1 fruit fly cellular context compared by ENCODE assay signal in the genomic region with DNA sequence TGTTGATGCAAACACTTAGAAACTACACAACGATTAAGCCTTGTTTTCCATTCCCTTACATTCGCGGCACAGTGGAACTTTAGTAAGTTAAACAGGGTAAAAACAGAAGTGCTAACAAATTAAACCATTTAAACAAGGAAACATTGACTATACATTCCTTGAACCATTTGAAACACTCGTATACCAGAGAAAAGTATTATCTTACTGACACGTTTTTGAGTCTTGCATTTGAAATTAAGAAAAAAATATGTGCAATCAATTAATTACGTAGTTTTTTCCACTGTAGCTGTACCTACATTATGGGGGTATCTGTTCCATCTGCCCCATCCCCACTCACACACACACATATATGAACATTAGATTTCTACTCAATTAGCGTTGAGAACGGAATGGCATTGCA.
TF ChIP-seq lines count a peak whose summit lies in the region.

No protein-coding gene starts in this region.

TF ChIP-seq in whole organism, embryonic, 481 proteins besides CTCF, POLR2A, EP300 and RAD21 (continued from another document and continues in another):
- TF ChIP-seq Max (GFP tag; optimal IDR thresholded peaks at IDR 0.05; lab: Kevin White, UChicago) (no peak), CG17361 (GFP tag; IDR thresholded peaks at IDR 0.05; lab: Robert Waterston, UW) (no peak), kah (GFP tag; optimal IDR thresholded peaks at IDR 0.05; lab: Kevin White, UChicago) (no peak), Atf3 (GFP tag; optimal IDR thresholded peaks at IDR 0.05; lab: Kevin White, UChicago) (no peak), Sry-β (GFP tag; optimal IDR thresholded peaks at IDR 0.05; lab: Kevin White, UChicago) (no peak), CG14014 (GFP tag; IDR thresholded peaks at IDR 0.05; lab: Robert Waterston, UW) (no peak), CG12744 (GFP tag; optimal IDR thresholded peaks at IDR 0.05; lab: Kevin White, UChicago) (no peak), Mes4 (GFP tag; optimal IDR thresholded peaks at IDR 0.05; lab: Kevin White, UChicago) (no peak), CG9215 (GFP tag; IDR thresholded peaks at IDR 0.05; lab: Robert Waterston, UW) (no peak), CG32772 (GFP tag; IDR thresholded peaks at IDR 0.05; lab: Robert Waterston, UW) (no peak), CG2120 (GFP tag; optimal IDR thresholded peaks at IDR 0.05; lab: Kevin White, UChicago) (peak; percentile 32), row (GFP tag; IDR thresholded peaks at IDR 0.05; lab: Robert Waterston, UW) (peak; percentile 75), CG10565 (GFP tag; optimal IDR thresholded peaks at IDR 0.05; lab: Kevin White, UChicago) (no peak), Poxn (GFP tag; IDR thresholded peaks at IDR 0.05; lab: Robert Waterston, UW) (no peak), CG14710 (tag; optimal IDR thresholded peaks at IDR 0.05; lab: Kevin White, UChicago) (no peak), sqz (GFP tag; optimal IDR thresholded peaks at IDR 0.05; lab: Kevin White, UChicago) (no peak), oc (tag; optimal IDR thresholded peaks at IDR 0.05; lab: Kevin White, UChicago) (no peak), CG11085 (GFP tag; IDR thresholded peaks at IDR 0.05; lab: Robert Waterston, UW) (no peak), vvl (GFP tag; IDR thresholded peaks at IDR 0.05; lab: Robert Waterston, UW) (peak; percentile 13; the same call in 1 of the 2 replicates), dysf (GFP tag; IDR thresholded peaks at IDR 0.05; lab: Robert Waterston, UW) (no peak), NK7.1 (GFP tag; optimal IDR thresholded peaks at IDR 0.05; lab: Kevin White, UChicago) (no peak), schlank (tag; optimal IDR thresholded peaks at IDR 0.05; lab: Kevin White, UChicago) (no peak), Dref (GFP tag; IDR thresholded peaks at IDR 0.05; lab: Robert Waterston, UW) (no peak), CG30431 (GFP tag; optimal IDR thresholded peaks at IDR 0.05; lab: Kevin White, UChicago) (no peak), CG10366 (GFP tag; IDR thresholded peaks at IDR 0.05; lab: Robert Waterston, UW) (no peak), CG30403 (GFP tag; optimal IDR thresholded peaks at IDR 0.05; lab: Kevin White, UChicago) (peak; percentile 4), Lhr (GFP tag; optimal IDR thresholded peaks at IDR 0.05; lab: Kevin White, UChicago) (no peak), eyg (GFP tag; optimal IDR thresholded peaks at IDR 0.05; lab: Kevin White, UChicago) (no peak), CG14965 (GFP tag; optimal IDR thresholded peaks at IDR 0.05; lab: Kevin White, UChicago; ENCODE audit: borderline replicate concordance) (no peak), CG12391 (tag; optimal IDR thresholded peaks at IDR 0.05; lab: Kevin White, UChicago) (peak; percentile 25), Aef1 (GFP tag; IDR thresholded peaks at IDR 0.05; lab: Robert Waterston, UW) (no peak), D19B (GFP tag; optimal IDR thresholded peaks at IDR 0.05; lab: Kevin White, UChicago) (no peak), CG18599 (GFP tag; optimal IDR thresholded peaks at IDR 0.05; lab: Kevin White, UChicago) (peak; percentile 40), CG18262 (tag; optimal IDR thresholded peaks at IDR 0.05; lab: Kevin White, UChicago) (peak; percentile 5), CG7556 (GFP tag; optimal IDR thresholded peaks at IDR 0.05; lab: Kevin White, UChicago) (no peak), CG17912 (GFP tag; optimal IDR thresholded peaks at IDR 0.05; lab: Kevin White, UChicago) (no peak), CG3281 (GFP tag; optimal IDR thresholded peaks at IDR 0.05; lab: Kevin White, UChicago) (peak; percentile 23), CG12659 (GFP tag; optimal IDR thresholded peaks at IDR 0.05; lab: Kevin White, UChicago) (peak; percentile 6), CG1792 (GFP tag; optimal IDR thresholded peaks at IDR 0.05; lab: Kevin White, UChicago) (no peak), dimm (GFP tag; IDR thresholded peaks at IDR 0.05; lab: Robert Waterston, UW) (no peak), Doc3 (GFP tag; IDR thresholded peaks at IDR 0.05; lab: Robert Waterston, UW; ENCODE audit: partially characterized antibody) (no peak), cas (GFP tag; IDR thresholded peaks at IDR 0.05; lab: Robert Waterston, UW) (no peak), sd (tag; optimal IDR thresholded peaks at IDR 0.05; lab: Kevin White, UChicago) (no peak), CG18764 (GFP tag; optimal IDR thresholded peaks at IDR 0.05; lab: Kevin White, UChicago) (no peak), Dad (GFP tag; optimal IDR thresholded peaks at IDR 0.05; lab: Kevin White, UChicago) (no peak), Trl (optimal IDR thresholded peaks at IDR 0.05; lab: Kevin White, UChicago) (no peak), Trl (GFP tag; optimal IDR thresholded peaks at IDR 0.05; lab: Kevin White, UChicago) (no peak), HLH54F (GFP tag; optimal IDR thresholded peaks at IDR 0.05; lab: Kevin White, UChicago) (no peak), CG3726 (GFP tag; IDR thresholded peaks at IDR 0.05; lab: Robert Waterston, UW) (no peak), CG9797 (GFP tag; optimal IDR thresholded peaks at IDR 0.05; lab: Kevin White, UChicago) (no peak), sna (GFP tag; IDR thresholded peaks at IDR 0.05; lab: Robert Waterston, UW; ENCODE audit: partially characterized antibody) (no peak), tin (GFP tag; optimal IDR thresholded peaks at IDR 0.05; lab: Kevin White, UChicago) (no peak), Hr51 (GFP tag; optimal IDR thresholded peaks at IDR 0.05; lab: Kevin White, UChicago) (peak in 1 of 2 experiments; percentile 14), croc (GFP tag; conservative IDR thresholded peaks at IDR 0.05; lab: Robert Waterston, UW) (no peak), Ptx1 (GFP tag; IDR thresholded peaks at IDR 0.05; lab: Robert Waterston, UW) (no peak), nom (GFP tag; optimal IDR thresholded peaks at IDR 0.05; lab: Kevin White, UChicago) (no peak), Bdp1 (GFP tag; optimal IDR thresholded peaks at IDR 0.05; lab: Kevin White, UChicago) (no peak), nerfin-1 (tag; optimal IDR thresholded peaks at IDR 0.05; lab: Kevin White, UChicago) (peak; percentile 25), chm (GFP tag; IDR thresholded peaks at IDR 0.05; lab: Robert Waterston, UW) (no peak), bcd (GFP tag; optimal IDR thresholded peaks at IDR 0.05; lab: Kevin White, UChicago) (no peak), pan (optimal IDR thresholded peaks at IDR 0.05; lab: Kevin White, UChicago) (no peak), pan (GFP tag; optimal IDR thresholded peaks at IDR 0.05 in 1 of 2, IDR thresholded peaks at IDR 0.05 in 1 of 2) (no peak), Sin3A (optimal IDR thresholded peaks at IDR 0.05; lab: Kevin White, UChicago) (no peak), ERR (GFP tag; optimal IDR thresholded peaks at IDR 0.05; lab: Kevin White, UChicago) (peak; percentile 0), en (GFP tag; optimal IDR thresholded peaks at IDR 0.05; lab: Kevin White, UChicago) (no peak), CG1529 (GFP tag; optimal IDR thresholded peaks at IDR 0.05; lab: Kevin White, UChicago) (no peak), ftz-f1 (GFP tag; optimal IDR thresholded peaks at IDR 0.05; lab: Kevin White, UChicago) (no peak), jigr1 (GFP tag; IDR thresholded peaks at IDR 0.05; lab: Robert Waterston, UW) (no peak), Dip3 (GFP tag; optimal IDR thresholded peaks at IDR 0.05; lab: Kevin White, UChicago) (no peak), Gug (GFP tag; IDR thresholded peaks at IDR 0.05; lab: Robert Waterston, UW) (no peak), CG16863 (GFP tag; optimal IDR thresholded peaks at IDR 0.05; lab: Kevin White, UChicago) (no peak), Hr39 (optimal IDR thresholded peaks at IDR 0.05; lab: Kevin White, UChicago) (no peak), CG15269 (tag; optimal IDR thresholded peaks at IDR 0.05; lab: Kevin White, UChicago) (peak; percentile 12), ap (GFP tag; IDR thresholded peaks at IDR 0.05; lab: Robert Waterston, UW) (no peak), CG12236 (GFP tag; optimal IDR thresholded peaks at IDR 0.05; lab: Kevin White, UChicago) (no peak), pros (GFP tag; optimal IDR thresholded peaks at IDR 0.05; lab: Kevin White, UChicago) (no peak), br (optimal IDR thresholded peaks at IDR 0.05; lab: Kevin White, UChicago) (no peak), CG12071 (GFP tag; optimal IDR thresholded peaks at IDR 0.05; lab: Kevin White, UChicago) (no peak), chif (GFP tag; optimal IDR thresholded peaks at IDR 0.05; lab: Kevin White, UChicago) (no peak), mam (GFP tag; optimal IDR thresholded peaks at IDR 0.05; lab: Kevin White, UChicago) (no peak), amos (GFP tag; IDR thresholded peaks at IDR 0.05; lab: Robert Waterston, UW; ENCODE audit: partially characterized antibody) (no peak), CG17829 (tag; optimal IDR thresholded peaks at IDR 0.05; lab: Kevin White, UChicago) (no peak), Hmx (GFP tag; optimal IDR thresholded peaks at IDR 0.05; lab: Kevin White, UChicago) (no peak), pho (GFP tag; optimal IDR thresholded peaks at IDR 0.05; lab: Kevin White, UChicago) (no peak), Side (GFP tag; optimal IDR thresholded peaks at IDR 0.05; lab: Kevin White, UChicago) (no peak), Spps (tag; optimal IDR thresholded peaks at IDR 0.05; lab: Kevin White, UChicago) (no peak), CG12104 (GFP tag; optimal IDR thresholded peaks at IDR 0.05; lab: Kevin White, UChicago) (no peak), CG17802 (tag; optimal IDR thresholded peaks at IDR 0.05; lab: Kevin White, UChicago) (no peak), emc (GFP tag; optimal IDR thresholded peaks at IDR 0.05; lab: Kevin White, UChicago) (no peak), pnt (GFP tag; optimal IDR thresholded peaks at IDR 0.05; lab: Kevin White, UChicago) (no peak), al (GFP tag; IDR thresholded peaks at IDR 0.05; lab: Robert Waterston, UW) (no peak), CG8924 (tag; optimal IDR thresholded peaks at IDR 0.05; lab: Kevin White, UChicago) (peak; percentile 7), CG33557 (GFP tag; optimal IDR thresholded peaks at IDR 0.05; lab: Kevin White, UChicago) (no peak), Lpt (GFP tag; optimal IDR thresholded peaks at IDR 0.05; lab: Kevin White, UChicago) (no peak), zfh2 (GFP tag; optimal IDR thresholded peaks at IDR 0.05; lab: Kevin White, UChicago) (no peak), Six4 (GFP tag; optimal IDR thresholded peaks at IDR 0.05; lab: Kevin White, UChicago) (no peak), CG6272 (GFP tag; IDR thresholded peaks at IDR 0.05; lab: Robert Waterston, UW) (no peak), esg (GFP tag; conservative IDR thresholded peaks at IDR 0.05; lab: Robert Waterston, UW) (no peak), CG8089 (GFP tag; optimal IDR thresholded peaks at IDR 0.05; lab: Kevin White, UChicago) (no peak), CG6175 (GFP tag; IDR thresholded peaks at IDR 0.05; lab: Robert Waterston, UW) (no peak), Scr (GFP tag; IDR thresholded peaks at IDR 0.05; lab: Robert Waterston, UW; ENCODE audit: partially characterized antibody) (no peak), Asciz (GFP tag; optimal IDR thresholded peaks at IDR 0.05; lab: Kevin White, UChicago) (no peak), Eip74EF (GFP tag; optimal IDR thresholded peaks at IDR 0.05; lab: Kevin White, UChicago) (no peak), Abd-B (GFP tag; optimal IDR thresholded peaks at IDR 0.05; lab: Kevin White, UChicago) (no peak), inv (GFP tag; IDR thresholded peaks at IDR 0.05; lab: Robert Waterston, UW; ENCODE audit: partially characterized antibody) (no peak), HLH3B (GFP tag; IDR thresholded peaks at IDR 0.05; lab: Robert Waterston, UW) (no peak), kni (GFP tag; optimal IDR thresholded peaks at IDR 0.05; lab: Kevin White, UChicago) (no peak), CG31365 (tag; optimal IDR thresholded peaks at IDR 0.05; lab: Kevin White, UChicago) (no peak), Nf-YC (tag; optimal IDR thresholded peaks at IDR 0.05; lab: Kevin White, UChicago) (no peak), CG15479 (GFP tag; optimal IDR thresholded peaks at IDR 0.05; lab: Kevin White, UChicago) (no peak), Atf-2 (GFP tag; optimal IDR thresholded peaks at IDR 0.05; lab: Kevin White, UChicago) (no peak), Sox100B (GFP tag; optimal IDR thresholded peaks at IDR 0.05; lab: Kevin White, UChicago) (peak; percentile 4), rib (GFP tag; IDR thresholded peaks at IDR 0.05; lab: Robert Waterston, UW) (no peak), ato (GFP tag; IDR thresholded peaks at IDR 0.05; lab: Robert Waterston, UW; ENCODE audit: partially characterized antibody) (no peak), dmrt99B (tag; optimal IDR thresholded peaks at IDR 0.05; lab: Kevin White, UChicago) (peak; percentile 18), bsh (GFP tag; optimal IDR thresholded peaks at IDR 0.05; lab: Kevin White, UChicago) (peak in 1 of 2 experiments; percentile 33), sug (tag; optimal IDR thresholded peaks at IDR 0.05; lab: Kevin White, UChicago) (peak; percentile 11), zf30C (GFP tag; optimal IDR thresholded peaks at IDR 0.05; lab: Kevin White, UChicago) (no peak), tap (tag; optimal IDR thresholded peaks at IDR 0.05; lab: Kevin White, UChicago) (no peak), Hand (GFP tag; optimal IDR thresholded peaks at IDR 0.05; lab: Kevin White, UChicago) (no peak), aop (GFP tag; IDR thresholded peaks at IDR 0.05; lab: Robert Waterston, UW) (no peak), CG3407 (GFP tag; optimal IDR thresholded peaks at IDR 0.05; lab: Kevin White, UChicago) (no peak), ac (GFP tag; optimal IDR thresholded peaks at IDR 0.05; lab: Kevin White, UChicago) (no peak), bab2 (GFP tag; optimal IDR thresholded peaks at IDR 0.05; lab: Kevin White, UChicago) (no peak), CG11560 (tag; IDR thresholded peaks at IDR 0.05; lab: Robert Waterston, UW) (no peak), dati (GFP tag; IDR thresholded peaks at IDR 0.05; lab: Robert Waterston, UW) (no peak), CG3995 (GFP tag; optimal IDR thresholded peaks at IDR 0.05; lab: Kevin White, UChicago) (no peak), CG3847 (GFP tag; IDR thresholded peaks at IDR 0.05; lab: Robert Waterston, UW) (no peak), Kr (GFP tag; optimal IDR thresholded peaks at IDR 0.05; lab: Kevin White, UChicago) (no peak), ind (GFP tag; optimal IDR thresholded peaks at IDR 0.05; lab: Kevin White, UChicago) (no peak), CG4854 (GFP tag; optimal IDR thresholded peaks at IDR 0.05; lab: Kevin White, UChicago) (no peak), onecut (GFP tag; IDR thresholded peaks at IDR 0.05; lab: Robert Waterston, UW) (no peak), tup (GFP tag; optimal IDR thresholded peaks at IDR 0.05; lab: Kevin White, UChicago) (no peak), mld (GFP tag; IDR thresholded peaks at IDR 0.05; lab: Robert Waterston, UW; ENCODE audit: partially characterized antibody) (no peak), ci (GFP tag; IDR thresholded peaks at IDR 0.05; lab: Robert Waterston, UW) (no peak)
